Fruit fly (Drosophila melanogaster) whole organism, embryonic: ENCODE measurements around the gene CG31816.

Experiments used
- Adf1 ChIP-seq: fragments of 200-800 bp; sonication (Bioruptor generic); IDR thresholded peaks from 2 replicates; pipeline ENCODE4 v1.3.6; 2022; ENCODE audit warnings: missing biosample characterization, missing genetic modification characterization
- Atf3 ChIP-seq: fragments of 200-800 bp; sonication (Bioruptor generic); optimal IDR thresholded peaks from 3 replicates; lab custom pipeline; 2016; ENCODE audit warnings: missing biosample characterization, missing genetic modification characterization
- Bgb ChIP-seq: fragments of 200-800 bp; sonication (Bioruptor generic); IDR thresholded peaks from 2 replicates; pipeline ENCODE4 v1.3.6; 2022; ENCODE audit warnings: missing biosample characterization, missing genetic modification characterization; ENCODE audit not compliant: partially characterized antibody
- CG10565 ChIP-seq: fragments of 200-800 bp; sonication (Bioruptor generic); optimal IDR thresholded peaks from 3 replicates; lab custom pipeline; 2016; ENCODE audit warnings: missing biosample characterization, mild to moderate bottlenecking, missing genetic modification characterization
- CG11247 ChIP-seq: fragments of 200-800 bp; sonication (Bioruptor generic); IDR thresholded peaks from 2 replicates; pipeline ENCODE4 v1.3.6; 2022; ENCODE audit warnings: missing biosample characterization, missing genetic modification characterization
- CG13894 ChIP-seq: fragments of 200-800 bp; sonication (Bioruptor generic); optimal IDR thresholded peaks from 3 replicates; lab custom pipeline; 2018; ENCODE audit warnings: missing biosample characterization, mild to moderate bottlenecking, missing genetic modification characterization, moderate library complexity
- CG15601 ChIP-seq: fragments of 200-800 bp; sonication (Bioruptor generic); optimal IDR thresholded peaks from 3 replicates; lab custom pipeline; 2019; ENCODE audit warnings: missing biosample characterization, mild to moderate bottlenecking, missing genetic modification characterization, moderate library complexity
- CG16813 ChIP-seq: fragments of 200-800 bp; sonication (Bioruptor generic); IDR thresholded peaks from 3 replicates; pipeline ENCODE4 v1.3.6; 2022; ENCODE audit warnings: missing biosample characterization, missing genetic modification characterization; ENCODE audit not compliant: partially characterized antibody
- CG17802 ChIP-seq: fragments of 200-800 bp; sonication (Bioruptor generic); optimal IDR thresholded peaks from 2 replicates; lab custom pipeline; 2018; ENCODE audit warnings: missing biosample characterization, mild to moderate bottlenecking, missing genetic modification characterization, moderate library complexity
- CG17829 ChIP-seq: fragments of 200-800 bp; optimal IDR thresholded peaks from 2 replicates; lab custom pipeline; 2019; ENCODE audit warnings: missing biosample characterization, mild to moderate bottlenecking, missing genetic modification characterization, moderate library complexity
- CG17912 ChIP-seq: fragments of 200-800 bp; sonication (Bioruptor generic); optimal IDR thresholded peaks from 2 replicates; lab custom pipeline; 2018; ENCODE audit warnings: missing biosample characterization, mild to moderate bottlenecking, missing genetic modification characterization
- CG18476 ChIP-seq: fragments of 200-800 bp; sonication (Bioruptor generic); optimal IDR thresholded peaks from 2 replicates; lab custom pipeline; 2016; ENCODE audit warnings: missing biosample characterization, mild to moderate bottlenecking, missing genetic modification characterization
- CG31224 ChIP-seq: fragments of 200-800 bp; sonication (Bioruptor generic); IDR thresholded peaks from 2 replicates; pipeline ENCODE4 v1.3.6; 2022; ENCODE audit warnings: missing biosample characterization, missing genetic modification characterization
- CG31388 ChIP-seq: fragments of 200-800 bp; sonication (Bioruptor generic); optimal IDR thresholded peaks from 2 replicates; lab custom pipeline; 2016; ENCODE audit warnings: missing biosample characterization, missing genetic modification characterization
- CG4854 ChIP-seq: fragments of 200-800 bp; sonication (Bioruptor generic); optimal IDR thresholded peaks from 2 replicates; lab custom pipeline; 2016; ENCODE audit warnings: missing biosample characterization, missing genetic modification characterization, inconsistent platforms
- CG6791 ChIP-seq: fragments of 200-800 bp; sonication (Bioruptor generic); IDR thresholded peaks from 3 replicates; pipeline ENCODE4 v1.3.6; 2022; ENCODE audit warnings: missing biosample characterization, missing genetic modification characterization; ENCODE audit not compliant: partially characterized antibody
- CG9876 ChIP-seq: fragments of 200-800 bp; sonication (Bioruptor generic); optimal IDR thresholded peaks from 2 replicates; lab custom pipeline; 2016; ENCODE audit warnings: missing biosample characterization, missing genetic modification characterization
- Drgx ChIP-seq: fragments of 200-800 bp; sonication (Bioruptor generic); IDR thresholded peaks from 2 replicates; pipeline ENCODE4 v1.3.6; 2022; ENCODE audit warnings: missing biosample characterization, missing genetic modification characterization
- Tbp ChIP-seq: fragments of >200 bp; optimal IDR thresholded peaks from 2 replicates; lab custom pipeline; 2018; ENCODE audit warnings: missing biosample characterization, missing genetic modification characterization
- Vsx1 ChIP-seq: fragments of 200-800 bp; sonication (Bioruptor generic); optimal IDR thresholded peaks from 2 replicates; lab custom pipeline; 2017; ENCODE audit warnings: missing biosample characterization, mild to moderate bottlenecking, missing genetic modification characterization, missing genetic modification reagents
- Xrp1 ChIP-seq: fragments of 200-800 bp; sonication (Bioruptor generic); IDR thresholded peaks from 2 replicates; pipeline ENCODE4 v1.3.6; 2022; ENCODE audit warnings: missing biosample characterization, missing genetic modification characterization
- ac ChIP-seq: fragments of 200-800 bp; sonication (Bioruptor generic); optimal IDR thresholded peaks from 3 replicates; lab custom pipeline; 2017; ENCODE audit warnings: missing biosample characterization, mild to moderate bottlenecking, missing genetic modification characterization
- ash1 ChIP-seq: fragments of 200-800 bp; sonication (Bioruptor generic); optimal IDR thresholded peaks from 2 replicates; lab custom pipeline; 2018; ENCODE audit warnings: missing biosample characterization, mild to moderate bottlenecking, missing genetic modification characterization
- bcd ChIP-seq: fragments of 200-800 bp; sonication (Bioruptor generic); optimal IDR thresholded peaks from 2 replicates; lab custom pipeline; 2017; ENCODE audit warnings: missing biosample characterization, mild to moderate bottlenecking, missing genetic modification characterization
- bsh ChIP-seq, 2 experiments: fragments of 200-800 bp; sonication (Bioruptor generic); optimal IDR thresholded peaks; 2 replicates each; lab custom pipeline; 2017 to 2018; ENCODE audit warnings: mild to moderate bottlenecking in 2 of 2, missing biosample characterization in 2 of 2, missing genetic modification characterization in 2 of 2, moderate library complexity in 1 of 2
- cato ChIP-seq: fragments of 200-800 bp; sonication (Bioruptor generic); optimal IDR thresholded peaks from 2 replicates; lab custom pipeline; 2016; ENCODE audit warnings: missing biosample characterization, missing genetic modification characterization, borderline replicate concordance
- ci ChIP-seq: fragments of 200-800 bp; sonication (Bioruptor generic); IDR thresholded peaks from 3 replicates; pipeline ENCODE4 v1.3.6; 2022; ENCODE audit warnings: missing biosample characterization, missing genetic modification characterization
- danr ChIP-seq: fragments of 200-800 bp; sonication (Bioruptor generic); IDR thresholded peaks from 2 replicates; pipeline ENCODE4 v1.3.6; 2022; ENCODE audit warnings: missing biosample characterization, missing genetic modification characterization
- eyg ChIP-seq: fragments of 200-800 bp; sonication (Bioruptor generic); optimal IDR thresholded peaks from 3 replicates; lab custom pipeline; 2016; ENCODE audit warnings: missing biosample characterization, missing genetic modification characterization
- fd64A ChIP-seq: fragments of 200-800 bp; sonication (Bioruptor generic); optimal IDR thresholded peaks from 3 replicates; lab custom pipeline; 2018; ENCODE audit warnings: missing biosample characterization, mild to moderate bottlenecking, missing genetic modification characterization
- fru ChIP-seq: fragments of >200 bp; optimal IDR thresholded peaks from 2 replicates; lab custom pipeline; 2017
- gsb-n ChIP-seq: fragments of 200-800 bp; sonication (Bioruptor generic); optimal IDR thresholded peaks from 3 replicates; lab custom pipeline; 2018; ENCODE audit warnings: missing biosample characterization, mild to moderate bottlenecking, missing genetic modification characterization
- insv ChIP-seq, 2 experiments: fragments of 200-800 bp; sonication (Bioruptor generic); optimal IDR thresholded peaks; 3 replicates each; lab custom pipeline; 2016 to 2018; ENCODE audit warnings: missing biosample characterization in 2 of 2, missing genetic modification characterization in 2 of 2
- kah ChIP-seq: fragments of 200-800 bp; sonication (Bioruptor generic); optimal IDR thresholded peaks from 2 replicates; lab custom pipeline; 2018; ENCODE audit warnings: missing biosample characterization, mild to moderate bottlenecking, missing genetic modification characterization
- lilli ChIP-seq: fragments of 200-800 bp; sonication (Bioruptor generic); optimal IDR thresholded peaks from 3 replicates; lab custom pipeline; 2016; ENCODE audit warnings: missing biosample characterization, missing genetic modification characterization
- nerfin-1 ChIP-seq: fragments of 200-800 bp; sonication (Bioruptor generic); optimal IDR thresholded peaks from 3 replicates; lab custom pipeline; 2019; ENCODE audit warnings: missing biosample characterization, mild to moderate bottlenecking, missing genetic modification characterization, moderate library complexity
- nom ChIP-seq: fragments of 200-800 bp; sonication (Bioruptor generic); optimal IDR thresholded peaks from 2 replicates; lab custom pipeline; 2017; ENCODE audit warnings: missing biosample characterization, missing genetic modification characterization, mild to moderate bottlenecking, moderate library complexity, missing genetic modification reagents
- odd ChIP-seq: fragments of 200-800 bp; sonication (Bioruptor generic); optimal IDR thresholded peaks from 2 replicates; lab custom pipeline; 2017; ENCODE audit warnings: missing biosample characterization, mild to moderate bottlenecking, missing genetic modification characterization
- onecut ChIP-seq: fragments of 200-800 bp; sonication (Bioruptor generic); IDR thresholded peaks from 2 replicates; pipeline ENCODE4 v1.3.6; 2022; ENCODE audit warnings: missing biosample characterization, missing genetic modification characterization
- p53 ChIP-seq: fragments of 200-800 bp; sonication (Bioruptor generic); optimal IDR thresholded peaks from 2 replicates; lab custom pipeline; 2016; ENCODE audit warnings: missing biosample characterization, missing genetic modification characterization
- pb ChIP-seq: fragments of 200-800 bp; sonication (Bioruptor generic); optimal IDR thresholded peaks from 3 replicates; lab custom pipeline; 2016; ENCODE audit warnings: missing biosample characterization, missing genetic modification characterization
- phol ChIP-seq: fragments of 200-800 bp; sonication (Bioruptor generic); optimal IDR thresholded peaks from 3 replicates; lab custom pipeline; 2018; ENCODE audit warnings: missing biosample characterization, mild to moderate bottlenecking, missing genetic modification characterization, moderate library complexity
- pzg ChIP-seq: fragments of 200-800 bp; sonication (Bioruptor generic); optimal IDR thresholded peaks from 3 replicates; lab custom pipeline; 2018; ENCODE audit warnings: missing biosample characterization, mild to moderate bottlenecking, missing genetic modification characterization, moderate library complexity
- seq ChIP-seq: fragments of 200-800 bp; sonication (Bioruptor generic); IDR thresholded peaks from 2 replicates; pipeline ENCODE4 v1.3.6; 2022; ENCODE audit warnings: missing biosample characterization, missing genetic modification characterization
- sob ChIP-seq: fragments of 200-800 bp; sonication (Bioruptor generic); IDR thresholded peaks from 2 replicates; pipeline ENCODE4 v1.3.6; 2022; ENCODE audit warnings: missing biosample characterization, missing genetic modification characterization
- sr ChIP-seq: fragments of 200-800 bp; sonication (Bioruptor generic); IDR thresholded peaks from 3 replicates; pipeline ENCODE4 v1.3.6; 2022; ENCODE audit warnings: missing biosample characterization, missing genetic modification characterization
- tna ChIP-seq: fragments of 200-800 bp; sonication (Bioruptor generic); IDR thresholded peaks from 2 replicates; pipeline ENCODE4 v1.3.6; 2022; ENCODE audit warnings: missing biosample characterization, missing genetic modification characterization; ENCODE audit not compliant: partially characterized antibody
- tx ChIP-seq: fragments of 200-800 bp; sonication (Bioruptor generic); optimal IDR thresholded peaks from 2 replicates; lab custom pipeline; 2016; ENCODE audit warnings: missing biosample characterization, missing genetic modification characterization

Gene CG31816

dm6 chr2L:16521345-16522285, 20.7 kb upstream of the CG31816 start (continued):
- TF ChIP-seq CG31224 (GFP tag; lab: Robert Waterston, UW) = no peak
- peak; percentile 45; the same call in 1 of the 3 replicates for TF ChIP-seq CG6791 (GFP tag; lab: Robert Waterston, UW)
- peak; percentile 93 for TF ChIP-seq ci (GFP tag; lab: Robert Waterston, UW)
- TF ChIP-seq kah = peak; percentile 77
- TF ChIP-seq Xrp1 (GFP tag; lab: Robert Waterston, UW) = peak; percentile 88
- peak; percentile 25 for TF ChIP-seq phol
- TF ChIP-seq CG18476 (GFP tag; lab: Kevin White, UChicago) = peak; percentile 39
- TF ChIP-seq tna (GFP tag; lab: Robert Waterston, UW) = no peak
- TF ChIP-seq pzg (GFP tag; lab: Kevin White, UChicago) = no peak
- TF ChIP-seq Vsx1 (GFP tag; lab: Kevin White, UChicago) = peak; percentile 97
- peak; percentile 11 for TF ChIP-seq CG13894 (tag; lab: Kevin White, UChicago)
- TF ChIP-seq ash1 = peak; percentile 54
- TF ChIP-seq cato (GFP tag; lab: Kevin White, UChicago) = peak; percentile 75
- peak; percentile 51 for TF ChIP-seq Drgx (GFP tag; lab: Robert Waterston, UW)
- TF ChIP-seq CG16813 (GFP tag; lab: Robert Waterston, UW) = no peak
- peak; percentile 14 for TF ChIP-seq tx (GFP tag; lab: Kevin White, UChicago)
- peak; percentile 74 for TF ChIP-seq seq
- peak; percentile 90 for TF ChIP-seq nerfin-1 (tag; lab: Kevin White, UChicago)
- TF ChIP-seq insv (GFP tag; optimal IDR thresholded peaks at IDR 0.05; lab: Kevin White, UChicago) = peak in 1 of 2 experiments; percentile 75
- peak; percentile 77 to 89 for TF ChIP-seq bsh (GFP tag; optimal IDR thresholded peaks at IDR 0.05; lab: Kevin White, UChicago)
- TF ChIP-seq CG17912 (GFP tag; lab: Kevin White, UChicago) = peak; percentile 87
- TF ChIP-seq ac (GFP tag; lab: Kevin White, UChicago) = peak; percentile 99
- peak; percentile 78 for TF ChIP-seq onecut
- no peak for TF ChIP-seq Tbp
- TF ChIP-seq fd64A (GFP tag; lab: Kevin White, UChicago) = peak; percentile 99
- TF ChIP-seq odd = peak; percentile 96
- TF ChIP-seq lilli (GFP tag; lab: Kevin White, UChicago) = peak; percentile 2
- TF ChIP-seq sob (GFP tag; lab: Robert Waterston, UW) = peak; percentile 81
- peak; percentile 60 for TF ChIP-seq CG9876 (GFP tag; lab: Kevin White, UChicago)
- TF ChIP-seq fru (lab: Kevin White, UChicago) = no peak
- peak; percentile 66 for TF ChIP-seq p53
- no peak for TF ChIP-seq CG31388 (GFP tag; lab: Kevin White, UChicago)
- TF ChIP-seq Atf3 = peak; percentile 40
- TF ChIP-seq gsb-n (tag; lab: Kevin White, UChicago) = peak; percentile 96
- peak; percentile 71 for TF ChIP-seq CG17829 (tag; lab: Kevin White, UChicago)
- peak; percentile 70 for TF ChIP-seq pb (GFP tag; lab: Kevin White, UChicago)
- peak; percentile 73 for TF ChIP-seq bcd
- peak; percentile 21; the same call in 1 of the 2 replicates for TF ChIP-seq Bgb
- peak; percentile 34; the same call in 1 of the 2 replicates for TF ChIP-seq danr (GFP tag; lab: Robert Waterston, UW)
- TF ChIP-seq CG10565 (GFP tag; lab: Kevin White, UChicago) = no peak
- 0 out of 2 replicates have a peak, but pooled peaks have one; percentile 20 for TF ChIP-seq CG11247 (GFP tag; lab: Robert Waterston, UW)
- peak; percentile 64 for TF ChIP-seq CG17802 (tag; lab: Kevin White, UChicago)
- peak; percentile 92 for TF ChIP-seq CG15601 (tag; lab: Kevin White, UChicago)
- peak; percentile 57 for TF ChIP-seq CG4854
- TF ChIP-seq eyg = peak; percentile 90
- TF ChIP-seq nom (GFP tag; lab: Kevin White, UChicago) = peak; percentile 88
- peak; percentile 80 for TF ChIP-seq Adf1 (GFP tag; lab: Robert Waterston, UW)
- peak; percentile 67; the same call in 2 of the 3 replicates for TF ChIP-seq sr (GFP tag; lab: Robert Waterston, UW)
